Fruit fly (Drosophila melanogaster) whole organism, prepupa: ENCODE data around the gene Gapvd1.

Source experiments
- Blimp-1 ChIP-seq: fragments of 200-800 bp; sonication (Bioruptor generic); optimal IDR thresholded peaks from 3 replicates; lab custom pipeline; 2017; ENCODE audit warnings: missing biosample characterization, missing genetic modification characterization, mild to moderate bottlenecking, moderate library complexity, missing genetic modification reagents
- CG10669 ChIP-seq: fragments of 200-800 bp; sonication (Bioruptor generic); optimal IDR thresholded peaks from 3 replicates; lab custom pipeline; 2018; ENCODE audit warnings: missing biosample characterization, mild to moderate bottlenecking, missing genetic modification characterization, moderate library complexity
- CG11294 ChIP-seq: fragments of 200-800 bp; sonication (Bioruptor generic); IDR thresholded peaks from 2 replicates; pipeline ENCODE4 v1.3.6; 2022; ENCODE audit warnings: missing biosample characterization, missing genetic modification characterization
- CG11762 ChIP-seq: fragments of 200-800 bp; sonication (Bioruptor generic); optimal IDR thresholded peaks from 3 replicates; lab custom pipeline; 2016; ENCODE audit warnings: missing biosample characterization, missing genetic modification characterization; ENCODE audit not compliant: insufficient read depth
- CG15336 ChIP-seq: fragments of 200-800 bp; sonication (Bioruptor generic); IDR thresholded peaks from 2 replicates; pipeline ENCODE4 v1.3.6; 2022; ENCODE audit warnings: missing biosample characterization, missing genetic modification characterization
- CG1621 ChIP-seq: fragments of 200-800 bp; sonication (Bioruptor generic); optimal IDR thresholded peaks from 3 replicates; lab custom pipeline; 2018; ENCODE audit warnings: missing biosample characterization, mild to moderate bottlenecking, missing genetic modification characterization
- CG3032 ChIP-seq: fragments of 200-800 bp; optimal IDR thresholded peaks from 2 replicates; lab custom pipeline; 2019; ENCODE audit warnings: missing biosample characterization, mild to moderate bottlenecking, missing genetic modification characterization, moderate library complexity
- CG31627 ChIP-seq: fragments of 200-800 bp; sonication (Bioruptor generic); optimal IDR thresholded peaks from 3 replicates; lab custom pipeline; 2016; ENCODE audit warnings: missing biosample characterization, missing genetic modification characterization
- CG32006 ChIP-seq: fragments of 200-800 bp; sonication (Bioruptor generic); optimal IDR thresholded peaks from 3 replicates; lab custom pipeline; 2017; ENCODE audit warnings: missing biosample characterization, mild to moderate bottlenecking, missing genetic modification characterization
- CG34406 ChIP-seq: fragments of 200-800 bp; sonication (Bioruptor generic); optimal IDR thresholded peaks from 3 replicates; lab custom pipeline; 2016; ENCODE audit warnings: missing biosample characterization, missing genetic modification characterization
- CG6163 ChIP-seq: fragments of 200-800 bp; sonication (Bioruptor generic); IDR thresholded peaks from 3 replicates; pipeline ENCODE4 v1.3.6; 2022; ENCODE audit warnings: missing biosample characterization, missing genetic modification characterization
- CG6276 ChIP-seq: fragments of 200-800 bp; sonication (Bioruptor generic); optimal IDR thresholded peaks from 2 replicates; lab custom pipeline; 2017; ENCODE audit warnings: missing biosample characterization, mild to moderate bottlenecking, missing genetic modification characterization
- CG6792 ChIP-seq: fragments of 200-800 bp; sonication (Bioruptor generic); optimal IDR thresholded peaks from 3 replicates; lab custom pipeline; 2016; ENCODE audit warnings: missing biosample characterization, missing genetic modification characterization
- CG6808 ChIP-seq: fragments of 200-800 bp; sonication (Bioruptor generic); optimal IDR thresholded peaks from 3 replicates; lab custom pipeline; 2017; ENCODE audit warnings: missing biosample characterization, missing genetic modification characterization, mild to moderate bottlenecking, moderate library complexity, missing genetic modification reagents
- CG7368 ChIP-seq: fragments of 200-800 bp; sonication (Bioruptor generic); optimal IDR thresholded peaks from 3 replicates; lab custom pipeline; 2016; ENCODE audit warnings: missing biosample characterization, missing genetic modification characterization
- CG8119 ChIP-seq: fragments of 200-800 bp; sonication (Bioruptor generic); IDR thresholded peaks from 3 replicates; pipeline ENCODE4 v1.3.6; 2022; ENCODE audit warnings: missing biosample characterization, missing genetic modification characterization
- CG8319 ChIP-seq: fragments of 200-800 bp; sonication (Bioruptor generic); optimal IDR thresholded peaks from 3 replicates; lab custom pipeline; 2016; ENCODE audit warnings: missing biosample characterization, missing genetic modification characterization
- Eip78C ChIP-seq: fragments of 200-800 bp; sonication (Bioruptor generic); peaks from one replicate; lab custom pipeline; 2016; ENCODE audit warnings: missing biosample characterization, missing genetic modification characterization
- Ets96B ChIP-seq: fragments of 200-800 bp; optimal IDR thresholded peaks from 2 replicates; lab custom pipeline; 2019; ENCODE audit warnings: missing biosample characterization, mild to moderate bottlenecking, missing genetic modification characterization, moderate library complexity
- Hr4 ChIP-seq: fragments of 200-800 bp; sonication (Bioruptor generic); optimal IDR thresholded peaks from 3 replicates; lab custom pipeline; 2016; ENCODE audit warnings: missing biosample characterization, missing genetic modification characterization
- Lpt ChIP-seq: fragments of 200-800 bp; sonication (Bioruptor generic); optimal IDR thresholded peaks from 3 replicates; lab custom pipeline; 2016; ENCODE audit warnings: missing biosample characterization, missing genetic modification characterization
- Met ChIP-seq: fragments of 200-800 bp; sonication (Bioruptor generic); optimal IDR thresholded peaks from 3 replicates; lab custom pipeline; 2016; ENCODE audit warnings: missing biosample characterization, missing genetic modification characterization
- OdsH ChIP-seq: fragments of 200-800 bp; sonication (Bioruptor generic); optimal IDR thresholded peaks from 3 replicates; lab custom pipeline; 2016; ENCODE audit warnings: missing biosample characterization, missing genetic modification characterization
- Sox102F ChIP-seq: fragments of 200-800 bp; sonication (Bioruptor generic); optimal IDR thresholded peaks from 2 replicates; lab custom pipeline; 2016; ENCODE audit warnings: missing biosample characterization, mild to moderate bottlenecking, missing genetic modification characterization
- achi ChIP-seq: fragments of 200-800 bp; sonication (Bioruptor generic); optimal IDR thresholded peaks from 3 replicates; lab custom pipeline; 2016; ENCODE audit warnings: missing biosample characterization, missing genetic modification characterization
- acj6 ChIP-seq: fragments of 200-800 bp; sonication (Bioruptor generic); optimal IDR thresholded peaks from 3 replicates; lab custom pipeline; 2016; ENCODE audit warnings: missing biosample characterization, missing genetic modification characterization
- cyc ChIP-seq: fragments of 200-800 bp; sonication (Bioruptor generic); optimal IDR thresholded peaks from 3 replicates; lab custom pipeline; 2016; ENCODE audit warnings: missing biosample characterization, missing genetic modification characterization
- dac ChIP-seq: fragments of 200-800 bp; sonication (Bioruptor generic); optimal IDR thresholded peaks from 2 replicates; lab custom pipeline; 2017; ENCODE audit warnings: missing biosample characterization, mild to moderate bottlenecking, missing genetic modification characterization
- eg ChIP-seq: fragments of 200-800 bp; sonication (Bioruptor generic); IDR thresholded peaks from 3 replicates; pipeline ENCODE4 v1.3.6; 2022; ENCODE audit warnings: missing biosample characterization, missing genetic modification characterization
- esn ChIP-seq: fragments of 200-800 bp; sonication (Bioruptor generic); optimal IDR thresholded peaks from 2 replicates; lab custom pipeline; 2016; ENCODE audit warnings: missing biosample characterization, mild to moderate bottlenecking, missing genetic modification characterization, moderate library complexity
- fd59A ChIP-seq: fragments of 200-800 bp; sonication (Bioruptor generic); optimal IDR thresholded peaks from 2 replicates; lab custom pipeline; 2017; ENCODE audit warnings: missing biosample characterization, mild to moderate bottlenecking, missing genetic modification characterization, missing genetic modification reagents
- fd85E ChIP-seq: fragments of 200-800 bp; sonication (Bioruptor generic); optimal IDR thresholded peaks from 3 replicates; lab custom pipeline; 2016; ENCODE audit warnings: missing biosample characterization, missing genetic modification characterization
- fkh ChIP-seq: fragments of 200-800 bp; sonication (Bioruptor generic); optimal IDR thresholded peaks from 3 replicates; lab custom pipeline; 2017; ENCODE audit warnings: missing biosample characterization, mild to moderate bottlenecking, missing genetic modification characterization, moderate library complexity
- net ChIP-seq: fragments of 200-800 bp; sonication (Bioruptor generic); optimal IDR thresholded peaks from 3 replicates; lab custom pipeline; 2016; ENCODE audit warnings: missing biosample characterization, missing genetic modification characterization
- pdm3 ChIP-seq: fragments of 200-800 bp; sonication (Bioruptor generic); optimal IDR thresholded peaks from 3 replicates; lab custom pipeline; 2016; ENCODE audit warnings: missing biosample characterization, missing genetic modification characterization
- salr ChIP-seq, 2 experiments: fragments of 200-800 bp; sonication (Bioruptor generic); optimal IDR thresholded peaks; 3 replicates each; lab custom pipeline; 2016 to 2018; ENCODE audit warnings: missing biosample characterization in 2 of 2, missing genetic modification characterization in 2 of 2, mild to moderate bottlenecking in 1 of 2
- spab ChIP-seq: fragments of 200-800 bp; sonication (Bioruptor generic); optimal IDR thresholded peaks from 2 replicates; lab custom pipeline; 2017; ENCODE audit warnings: missing biosample characterization, mild to moderate bottlenecking, missing genetic modification characterization, missing genetic modification reagents
- ss ChIP-seq, 2 experiments: fragments of 200-800 bp; sonication (Bioruptor generic); optimal IDR thresholded peaks; 2 replicates in 1 of 2; 3 replicates in 1 of 2; lab custom pipeline; 2017 to 2018; ENCODE audit warnings: mild to moderate bottlenecking in 2 of 2, missing biosample characterization in 2 of 2, missing genetic modification characterization in 2 of 2, moderate library complexity in 1 of 2
- svp ChIP-seq: fragments of 200-800 bp; sonication (Bioruptor generic); peaks from one replicate; lab custom pipeline; 2016; ENCODE audit warnings: missing biosample characterization, missing genetic modification characterization

Gapvd1 gene

DNA sequence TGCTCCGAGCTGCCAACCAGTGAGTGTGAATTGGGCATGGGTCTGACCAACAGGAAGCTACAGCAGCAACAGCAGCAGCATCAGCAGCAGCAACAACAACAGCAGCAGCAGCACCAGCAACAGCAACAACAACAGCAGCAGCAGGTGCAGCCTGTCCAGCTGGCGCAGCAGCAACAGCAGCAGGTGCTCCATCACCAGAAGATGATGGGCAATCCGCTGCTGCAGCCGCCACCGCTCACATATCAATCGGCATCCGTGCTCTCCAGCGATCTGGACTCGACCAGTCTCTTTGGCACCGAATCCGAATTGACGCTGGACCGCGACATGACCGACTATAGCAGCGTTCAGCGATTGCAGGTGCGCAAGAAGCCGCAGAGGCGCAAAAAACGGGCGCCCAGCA lies 31.5 kb downstream of the Gapvd1 start:
- TF ChIP-seq svp (GFP tag; lab: Kevin White, UChicago): no peak
- no peak for TF ChIP-seq OdsH (GFP tag; lab: Kevin White, UChicago)
- no peak for TF ChIP-seq CG6163
- no peak for TF ChIP-seq CG3032 (tag; lab: Kevin White, UChicago)
- TF ChIP-seq fd59A (GFP tag; lab: Kevin White, UChicago): no peak
- no peak for TF ChIP-seq esn (GFP tag; lab: Kevin White, UChicago)
- TF ChIP-seq CG6808 (GFP tag; lab: Kevin White, UChicago): no peak

DNA sequence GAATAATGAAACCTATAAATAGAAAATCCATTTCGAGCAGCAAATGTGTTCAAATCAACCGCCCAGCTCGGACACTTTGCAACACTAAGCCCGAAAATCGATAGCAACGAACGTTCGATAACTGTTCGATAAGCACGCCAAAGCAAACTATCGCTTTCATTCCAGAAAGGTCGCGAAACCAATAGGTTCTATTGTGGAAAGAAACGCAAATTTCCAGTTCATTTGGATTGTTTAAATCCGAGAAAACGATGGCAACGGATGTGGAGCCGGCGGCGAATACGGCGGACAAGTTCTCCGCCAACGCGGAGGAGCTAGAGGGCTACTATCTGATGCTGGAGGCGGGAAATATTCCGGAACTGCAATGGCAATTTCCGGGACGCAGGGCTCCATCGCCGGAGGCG lies 33.9 kb downstream of the Gapvd1 start, which contains the start of gene Pa1:
TSS of gene Pa1 (plus strand) at position 156 of the 401 bp plus-strand sequence.
- TF ChIP-seq OdsH (GFP tag; lab: Kevin White, UChicago) (no peak), CG7368 (GFP tag; lab: Kevin White, UChicago) (no peak), cyc (no peak), esn (GFP tag; lab: Kevin White, UChicago) (peak; percentile 7), fd85E (GFP tag; lab: Kevin White, UChicago) (no peak), CG1621 (peak; percentile 49)
- TF ChIP-seq, all 60 proteins: peak for 2

DNA sequence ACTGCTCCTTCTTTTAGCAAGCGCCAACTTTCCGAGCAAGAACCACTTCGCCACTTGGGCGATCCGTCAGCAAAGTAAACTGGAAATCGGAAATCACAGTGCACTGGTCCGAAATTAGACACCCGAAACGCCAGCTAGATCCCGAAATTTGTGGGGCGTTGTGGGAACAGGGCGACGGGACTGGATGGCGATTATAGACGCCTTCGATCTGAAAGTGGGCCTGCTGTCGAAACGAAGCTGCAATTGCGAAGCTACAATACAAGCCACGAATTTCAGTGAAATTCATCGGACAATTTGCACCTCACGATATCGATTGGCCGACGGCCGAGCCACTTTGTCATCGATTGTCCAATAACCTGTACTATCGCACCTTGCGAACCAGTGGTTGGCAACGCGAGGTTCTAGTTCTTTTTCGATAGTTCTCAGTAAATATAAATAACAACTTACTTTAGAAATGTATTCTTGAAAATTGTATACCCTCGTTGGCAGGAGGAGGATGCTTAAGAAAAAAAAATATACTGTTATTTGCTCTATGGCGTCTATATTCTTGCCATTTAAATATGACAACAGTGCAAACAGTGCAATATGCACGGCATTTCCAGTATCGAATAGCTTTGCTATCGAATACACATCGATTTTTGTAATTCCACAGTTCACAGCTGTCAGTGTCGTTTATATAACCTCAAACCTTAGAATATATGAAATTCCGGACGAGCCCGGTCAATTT lies 42.8 kb downstream of the Gapvd1 start, which contains the start of the genes hop and Tim8:
TSS of gene hop (minus strand) at position 316 of the 727 bp plus-strand sequence.
TSS of gene Tim8 (plus strand) at position 663 of the 727 bp plus-strand sequence.
- TF ChIP-seq fkh (GFP tag; lab: Kevin White, UChicago): peak; percentile 76
- TF ChIP-seq CG7368 (GFP tag; lab: Kevin White, UChicago): no peak
- no peak for TF ChIP-seq Blimp-1 (GFP tag; lab: Kevin White, UChicago)
- peak; percentile 8 for TF ChIP-seq Eip78C
- peak; percentile 66 for TF ChIP-seq achi (GFP tag; lab: Kevin White, UChicago)
- TF ChIP-seq CG8119 (GFP tag; lab: Robert Waterston, UW): no peak

DNA sequence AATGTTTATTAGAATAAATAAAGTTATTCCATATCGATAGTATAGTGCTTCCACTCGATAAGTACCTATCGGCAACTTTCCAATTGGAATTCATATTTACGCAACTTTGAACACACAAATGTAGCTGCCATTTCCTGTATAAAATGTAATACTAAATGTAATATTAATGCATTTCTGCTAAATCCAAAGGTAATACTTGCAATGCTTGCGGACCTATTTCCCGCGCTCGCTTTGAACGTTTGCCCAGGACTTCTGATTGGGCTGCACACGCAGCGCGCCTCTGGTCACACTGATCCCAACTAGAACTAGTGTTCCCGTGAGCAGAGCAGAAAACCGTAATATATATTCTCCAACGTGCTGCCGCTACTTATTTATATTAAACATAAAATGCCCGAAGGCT lies 44.2 kb downstream of the Gapvd1 start, which contains the start of gene dlg1:
TSS of gene dlg1 (plus strand) at position 292 of the 400 bp plus-strand sequence.
- TF ChIP-seq esn (GFP tag; lab: Kevin White, UChicago) (no peak), fd85E (GFP tag; lab: Kevin White, UChicago) (no peak), Lpt (GFP tag; lab: Kevin White, UChicago) (no peak), acj6 (GFP tag; lab: Kevin White, UChicago) (no peak), CG6276 (GFP tag; lab: Kevin White, UChicago) (no peak), CG6808 (GFP tag; lab: Kevin White, UChicago) (no peak), svp (GFP tag; lab: Kevin White, UChicago) (no peak), fkh (GFP tag; lab: Kevin White, UChicago) (peak; percentile 35), spab (no peak), Eip78C (peak; percentile 67), CG1621 (peak; percentile 67), dac (GFP tag; lab: Kevin White, UChicago) (no peak)

DNA sequence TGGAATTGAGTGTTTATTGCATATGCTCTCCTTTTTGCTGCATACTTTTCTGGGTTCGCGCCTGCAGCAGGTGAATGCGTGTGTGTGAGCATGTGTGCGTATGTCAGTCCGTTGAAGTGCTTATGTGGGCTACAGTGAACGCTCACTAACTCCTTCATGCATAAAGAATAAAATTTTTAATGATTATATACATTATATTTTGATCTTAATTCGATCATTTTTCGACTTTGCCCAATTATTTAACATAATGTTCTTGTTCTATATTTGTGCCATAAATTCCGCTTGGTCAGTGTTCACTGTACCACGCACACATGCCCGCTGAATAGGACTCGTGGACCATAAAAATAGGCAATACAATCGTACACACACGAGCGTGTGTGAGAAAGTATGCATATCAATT lies 45.6 kb downstream of the Gapvd1 start:
- TF ChIP-seq spab (no peak), eg (GFP tag; lab: Robert Waterston, UW) (peak; percentile 74; the same call in 2 of the 3 replicates), CG6163 (peak; percentile 54; the same call in 1 of the 3 replicates), Met (GFP tag; lab: Kevin White, UChicago) (no peak), esn (GFP tag; lab: Kevin White, UChicago) (peak; percentile 0), Ets96B (peak; percentile 1), svp (GFP tag; lab: Kevin White, UChicago) (peak; percentile 52), Hr4 (GFP tag; lab: Kevin White, UChicago) (no peak), CG8319 (GFP tag; lab: Kevin White, UChicago) (no peak), CG32006 (GFP tag; lab: Kevin White, UChicago) (peak; percentile 27), CG6792 (GFP tag; lab: Kevin White, UChicago) (no peak), CG11294 (GFP tag; lab: Robert Waterston, UW) (0 out of 2 replicates have a peak, but pooled peaks have one; percentile 30), CG8119 (GFP tag; lab: Robert Waterston, UW) (peak; percentile 35; the same call in 1 of the 3 replicates), Sox102F (GFP tag; lab: Kevin White, UChicago) (no peak), net (GFP tag; lab: Kevin White, UChicago) (peak; percentile 6), ss (GFP tag; optimal IDR thresholded peaks at IDR 0.05; lab: Kevin White, UChicago) (no peak), Lpt (GFP tag; lab: Kevin White, UChicago) (no peak), CG31627 (GFP tag; lab: Kevin White, UChicago) (no peak), CG6276 (GFP tag; lab: Kevin White, UChicago) (no peak), Eip78C (peak; percentile 81), pdm3 (GFP tag; lab: Kevin White, UChicago) (no peak), CG15336 (GFP tag; lab: Robert Waterston, UW) (peak; percentile 65), CG34406 (no peak), CG11762 (GFP tag; lab: Kevin White, UChicago) (no peak), CG10669 (GFP tag; lab: Kevin White, UChicago) (peak; percentile 10), salr (GFP tag; optimal IDR thresholded peaks at IDR 0.05; lab: Kevin White, UChicago) (no peak), cyc (no peak)
